Worm (Caenorhabditis elegans): ENCODE results near the gene gpa-8.

The gpa-8 gene

DNA sequence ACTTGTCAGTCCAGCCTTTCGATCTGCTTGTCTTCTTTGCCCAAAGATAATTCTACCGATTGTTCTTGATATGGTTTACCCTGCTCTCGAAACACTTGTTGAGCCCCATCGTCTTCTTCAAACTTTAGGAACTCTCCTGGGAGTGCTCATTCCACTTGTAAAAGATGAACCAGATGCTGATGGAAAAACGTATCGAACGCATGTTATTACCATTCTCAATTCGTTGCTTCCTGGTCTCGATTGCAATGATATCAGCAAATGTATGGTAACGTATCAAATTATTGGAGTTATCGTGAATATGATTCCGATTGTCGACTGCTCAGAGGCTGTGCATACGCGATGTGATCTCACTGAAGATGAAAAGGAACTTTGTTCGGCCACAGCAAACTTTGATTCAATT, 38.4 kb downstream of the gpa-8 start:
- TF ChIP-seq ceh-39 (tag; optimal IDR thresholded peaks at IDR 0.05) (no peak), unc-39 (tag; optimal IDR thresholded peaks at IDR 0.05) (no peak), pha-4 (tag; optimal IDR thresholded peaks at IDR 0.05) (no peak), unc-120 (tag; optimal IDR thresholded peaks at IDR 0.05; ENCODE audit: poor library complexity, severe bottlenecking) (no peak), ztf-11 (tag; optimal IDR thresholded peaks at IDR 0.05) (no peak), nhr-2 (tag; optimal IDR thresholded peaks at IDR 0.05) (no peak), nhr-237 (tag; optimal IDR thresholded peaks at IDR 0.05) (no peak), cnd-1 (tag; optimal IDR thresholded peaks at IDR 0.05) (no peak), ces-1 (GFP tag; optimal IDR thresholded peaks at IDR 0.05) (no peak), lsy-2 (tag; optimal IDR thresholded peaks at IDR 0.05) (no peak), tbx-8 (GFP tag; optimal IDR thresholded peaks at IDR 0.05) (no peak), mab-5 (tag; optimal IDR thresholded peaks at IDR 0.05) (no peak), nhr-12 (tag; optimal IDR thresholded peaks at IDR 0.05) (no peak), unc-62 (GFP tag; optimal IDR thresholded peaks at IDR 0.05) (no peak), M03D4.4 (tag; optimal IDR thresholded peaks at IDR 0.05) (no peak), ceh-43 (GFP tag; optimal IDR thresholded peaks at IDR 0.05) (no peak), mls-2 (tag; optimal IDR thresholded peaks at IDR 0.05) (no peak), flh-1 (GFP tag; optimal IDR thresholded peaks at IDR 0.05) (no peak)

DNA sequence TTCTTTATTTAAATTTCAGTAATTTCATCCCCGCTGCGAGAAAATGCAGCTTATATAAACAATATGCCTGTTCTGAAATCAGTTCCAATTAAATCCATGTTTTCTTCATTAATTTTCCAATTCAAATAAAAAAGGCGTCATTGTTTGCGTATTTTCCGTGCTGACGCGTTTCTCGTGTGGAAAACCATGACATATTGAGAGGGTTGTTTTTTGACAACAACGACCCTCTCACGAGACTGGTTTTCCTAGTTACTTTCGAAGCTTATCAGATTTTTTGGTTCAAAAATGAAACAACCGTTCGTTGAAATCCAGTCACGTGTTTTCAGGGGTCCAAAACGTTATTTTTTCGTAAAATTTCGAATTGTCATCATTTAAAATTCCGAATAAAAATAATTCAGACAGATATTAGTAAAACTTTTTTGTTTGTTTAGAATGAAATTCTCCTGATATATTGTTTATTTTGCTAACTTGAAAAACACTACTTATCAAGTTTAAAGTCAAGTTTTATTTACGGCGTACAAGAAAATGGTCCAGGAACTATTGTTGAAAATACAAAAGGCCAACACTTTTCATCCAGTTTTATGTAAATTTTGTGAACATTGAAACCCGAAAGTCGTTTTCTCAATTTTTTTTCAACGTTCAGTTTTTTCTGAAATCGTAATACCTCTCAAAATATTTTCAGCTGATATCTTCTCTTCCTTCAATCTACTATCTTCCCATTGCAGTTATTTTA, 40.6 kb downstream of the gpa-8 start, which contains the start of gene C14C10.5:
Gene C14C10.5 (plus strand): TSS at position 683 of the 733 bp plus-strand sequence.
- peak; percentile 1 for TF ChIP-seq mep-1 (tag; optimal IDR thresholded peaks at IDR 0.05)
- no peak for TF ChIP-seq tbx-8 (GFP tag; optimal IDR thresholded peaks at IDR 0.05)
- TF ChIP-seq unc-39 (tag; optimal IDR thresholded peaks at IDR 0.05): no peak

DNA sequence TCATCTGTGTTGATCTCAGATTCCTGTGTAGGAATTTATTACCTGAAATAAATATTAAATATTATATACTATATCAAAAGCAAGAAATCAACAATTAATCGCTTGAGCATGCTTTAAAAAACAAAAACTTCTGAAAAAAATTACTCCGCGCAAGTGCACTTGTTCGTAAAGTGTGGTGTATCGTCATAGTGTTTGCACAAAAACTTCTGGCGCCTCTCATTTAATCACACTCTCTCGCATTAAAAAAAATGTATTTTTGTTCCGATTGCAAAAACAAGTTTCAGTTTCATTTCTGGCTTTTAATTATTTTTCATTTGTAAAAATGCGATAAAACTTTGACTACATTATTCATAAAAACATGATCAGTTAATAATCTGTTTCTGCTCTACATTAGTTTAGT, 41.2 kb downstream of the gpa-8 start, which contains the start of the genes C14C10.10 and ril-2:
Gene C14C10.10 (minus strand): TSS at position 19 of the 400 bp plus-strand sequence.
Gene ril-2 (minus strand): TSS at position 48 of the 400 bp plus-strand sequence.
- TF ChIP-seq mep-1 (tag; optimal IDR thresholded peaks at IDR 0.05) (no peak), lsy-2 (tag; optimal IDR thresholded peaks at IDR 0.05) (no peak), unc-120 (tag; optimal IDR thresholded peaks at IDR 0.05; ENCODE audit: poor library complexity, severe bottlenecking) (no peak), nhr-2 (tag; optimal IDR thresholded peaks at IDR 0.05) (no peak), M03D4.4 (tag; optimal IDR thresholded peaks at IDR 0.05) (no peak), nhr-28 (tag; optimal IDR thresholded peaks at IDR 0.05) (no peak), ztf-11 (tag; optimal IDR thresholded peaks at IDR 0.05) (no peak), ham-2 (GFP tag; optimal IDR thresholded peaks at IDR 0.05) (no peak)

DNA sequence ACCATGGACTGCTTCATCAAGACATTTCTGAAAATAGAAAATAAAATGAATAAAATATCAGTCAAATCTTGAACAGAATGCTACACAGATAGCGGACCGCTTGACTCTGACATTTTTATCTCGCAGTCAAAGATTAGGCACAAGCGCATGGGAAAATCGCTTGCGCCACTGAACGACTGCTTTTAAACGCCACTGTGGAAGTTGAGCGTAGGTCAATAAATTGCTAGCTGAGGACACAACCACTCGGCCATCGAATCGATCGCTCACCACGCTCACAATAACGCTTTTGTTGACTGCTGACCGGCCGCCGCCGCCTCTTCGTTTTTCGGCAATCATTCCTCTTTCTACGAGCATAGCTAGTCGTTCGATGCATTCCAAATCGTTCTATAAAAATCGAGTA, 43.5 kb downstream of the gpa-8 start:
- TF ChIP-seq zip-8 (tag; optimal IDR thresholded peaks at IDR 0.05): no peak
- peak; percentile 42 for TF ChIP-seq lsy-2 (tag; optimal IDR thresholded peaks at IDR 0.05)
- TF ChIP-seq nhr-12 (tag; optimal IDR thresholded peaks at IDR 0.05): no peak
- peak; percentile 67 for TF ChIP-seq sem-2 (GFP tag; optimal IDR thresholded peaks at IDR 0.05)
- no peak for TF ChIP-seq elt-1 (tag; optimal IDR thresholded peaks at IDR 0.05; ENCODE audit: borderline replicate concordance, insufficient read depth)
- TF ChIP-seq ces-1 (GFP tag; optimal IDR thresholded peaks at IDR 0.05): no peak
- TF ChIP-seq ceh-43 (GFP tag; optimal IDR thresholded peaks at IDR 0.05): peak; percentile 59
- no peak for TF ChIP-seq mep-1 (tag; optimal IDR thresholded peaks at IDR 0.05)
- no peak for TF ChIP-seq nhr-237 (tag; optimal IDR thresholded peaks at IDR 0.05)
- peak; percentile 69 for TF ChIP-seq tbx-8 (GFP tag; optimal IDR thresholded peaks at IDR 0.05)
- TF ChIP-seq flh-1 (GFP tag; optimal IDR thresholded peaks at IDR 0.05): no peak
- TF ChIP-seq nhr-2 (tag; optimal IDR thresholded peaks at IDR 0.05): no peak
- TF ChIP-seq cnd-1 (tag; optimal IDR thresholded peaks at IDR 0.05): peak; percentile 78
- TF ChIP-seq lin-13 (tag; optimal IDR thresholded peaks at IDR 0.05): peak; percentile 25
- no peak for TF ChIP-seq nhr-28 (tag; optimal IDR thresholded peaks at IDR 0.05)
- no peak for TF ChIP-seq ztf-11 (tag; optimal IDR thresholded peaks at IDR 0.05)
- peak; percentile 87 for TF ChIP-seq mls-2 (tag; optimal IDR thresholded peaks at IDR 0.05)
- TF ChIP-seq ceh-83 (GFP tag; optimal IDR thresholded peaks at IDR 0.05): peak; percentile 82
- TF ChIP-seq ham-2 (GFP tag; optimal IDR thresholded peaks at IDR 0.05): peak; percentile 63
- TF ChIP-seq blmp-1 (tag; optimal IDR thresholded peaks at IDR 0.05): no peak
- TF ChIP-seq drap-1 (GFP tag; optimal IDR thresholded peaks at IDR 0.05): peak; percentile 83
- TF ChIP-seq hlh-1 (tag; optimal IDR thresholded peaks at IDR 0.05): peak; percentile 53
- no peak for TF ChIP-seq ceh-39 (tag; optimal IDR thresholded peaks at IDR 0.05)
- no peak for TF ChIP-seq unc-62 (GFP tag; optimal IDR thresholded peaks at IDR 0.05)
- TF ChIP-seq elt-3 (tag; optimal IDR thresholded peaks at IDR 0.05): no peak
- TF ChIP-seq unc-120 (tag; optimal IDR thresholded peaks at IDR 0.05; ENCODE audit: poor library complexity, severe bottlenecking): peak; percentile 42
- TF ChIP-seq pha-4 (tag; optimal IDR thresholded peaks at IDR 0.05): peak; percentile 63
- TF ChIP-seq nhr-76 (tag; optimal IDR thresholded peaks at IDR 0.05): no peak
- no peak for TF ChIP-seq mab-5 (tag; optimal IDR thresholded peaks at IDR 0.05)
- TF ChIP-seq snpc-4 (tag; optimal IDR thresholded peaks at IDR 0.05): no peak
- TF ChIP-seq M03D4.4 (tag; optimal IDR thresholded peaks at IDR 0.05): peak; percentile 84
- TF ChIP-seq lin-32 (GFP tag; optimal IDR thresholded peaks at IDR 0.05): peak; percentile 48
- TF ChIP-seq sptf-1 (tag; optimal IDR thresholded peaks at IDR 0.05): peak; percentile 85
- TF ChIP-seq bed-3 (GFP tag; optimal IDR thresholded peaks at IDR 0.05): peak; percentile 64
- no peak for TF ChIP-seq unc-39 (tag; optimal IDR thresholded peaks at IDR 0.05)
